Fruit fly (Drosophila melanogaster): Measurements from ENCODE around the gene CG9521.

The CG9521 gene

DNA sequence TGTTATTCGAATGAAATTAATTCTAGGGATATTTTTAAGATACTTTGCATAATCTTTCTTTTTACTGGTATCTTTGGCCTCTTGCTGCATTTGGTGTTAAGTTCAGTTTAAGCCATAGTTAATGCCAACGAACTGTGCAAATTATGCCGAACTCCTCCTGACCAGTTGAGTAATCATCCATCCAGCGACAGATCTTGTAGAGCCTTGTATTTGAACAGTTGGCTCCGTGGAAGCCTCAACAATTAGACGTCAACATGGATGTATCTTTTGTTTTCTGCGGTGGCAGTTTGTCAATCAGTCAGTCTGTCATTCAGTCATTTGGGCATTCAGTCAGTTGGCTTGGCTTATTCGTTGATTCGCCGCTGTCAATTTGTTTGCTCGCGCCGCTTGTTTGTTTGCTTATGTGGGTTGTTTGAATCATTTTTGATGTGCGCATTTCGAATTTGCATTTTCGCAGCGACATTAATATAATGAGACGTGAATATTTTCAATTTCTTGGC lies 50.4 kb downstream of the CG9521 start:
- TF ChIP-seq Dif (GFP tag; optimal IDR thresholded peaks at IDR 0.05; ENCODE audit: partially characterized antibody) (no peak), ey (GFP tag; optimal IDR thresholded peaks at IDR 0.05) (no peak), usp (GFP tag; optimal IDR thresholded peaks at IDR 0.05) (no peak), Hr83 (GFP tag; optimal IDR thresholded peaks at IDR 0.05; ENCODE audit: poor library complexity, severe bottlenecking) (no peak), psq (GFP tag; optimal IDR thresholded peaks at IDR 0.05) (no peak), tai (GFP tag; optimal IDR thresholded peaks at IDR 0.05) (no peak), HLH106 (tag; optimal IDR thresholded peaks at IDR 0.05) (no peak), Hnf4 (GFP tag; optimal IDR thresholded peaks at IDR 0.05) (no peak), foxo (GFP tag; optimal IDR thresholded peaks at IDR 0.05) (peak in 1 of 2 experiments; percentile 33), CG9705 (GFP tag; optimal IDR thresholded peaks at IDR 0.05) (no peak), Mio (GFP tag; optimal IDR thresholded peaks at IDR 0.05) (no peak), pan (optimal IDR thresholded peaks at IDR 0.05) (no peak), Jra (GFP tag; optimal IDR thresholded peaks at IDR 0.05) (peak; percentile 6), rgr (GFP tag; optimal IDR thresholded peaks at IDR 0.05) (peak; percentile 66), Rel (GFP tag; optimal IDR thresholded peaks at IDR 0.05) (no peak), Rel (tag; optimal IDR thresholded peaks at IDR 0.05) (no peak), CG32264 (GFP tag; optimal IDR thresholded peaks at IDR 0.05) (no peak), h (GFP tag; optimal IDR thresholded peaks at IDR 0.05) (peak; percentile 68), Hr78 (GFP tag; optimal IDR thresholded peaks at IDR 0.05) (no peak), GATAd (GFP tag; optimal IDR thresholded peaks at IDR 0.05) (no peak), br (GFP tag; optimal IDR thresholded peaks at IDR 0.05) (peak; percentile 5), Sp1 (GFP tag; optimal IDR thresholded peaks at IDR 0.05) (no peak), OdsH (GFP tag; optimal IDR thresholded peaks at IDR 0.05) (peak; percentile 43), dsf (GFP tag; optimal IDR thresholded peaks at IDR 0.05; ENCODE audit: borderline replicate concordance) (no peak), Dfd (GFP tag; optimal IDR thresholded peaks at IDR 0.05) (no peak), sage (GFP tag; optimal IDR thresholded peaks at IDR 0.05) (no peak), brk (GFP tag; optimal IDR thresholded peaks at IDR 0.05) (peak; percentile 44), N (GFP tag; optimal IDR thresholded peaks at IDR 0.05) (no peak), sv (GFP tag; optimal IDR thresholded peaks at IDR 0.05) (no peak), dl (GFP tag; optimal IDR thresholded peaks at IDR 0.05; ENCODE audit: insufficient read depth in 1 of 2, partially characterized antibody in 2 of 2) (no peak), fru (GFP tag; optimal IDR thresholded peaks at IDR 0.05) (peak; percentile 5)

Data from whole organism, wandering third instar larva.